Fruit fly (Drosophila melanogaster) whole organism, embryonic: ENCODE results near the gene Snmp2.

ENCODE experiments used
- Antp ChIP-seq: fragments of 200-800 bp; sonication (Bioruptor generic); optimal IDR thresholded peaks from 3 replicates; lab custom pipeline; 2016; ENCODE audit warnings: missing biosample characterization, missing genetic modification characterization
- Atf6 ChIP-seq: fragments of 200-800 bp; sonication (Bioruptor generic); IDR thresholded peaks from 2 replicates; pipeline ENCODE4 v1.3.6; 2022; ENCODE audit warnings: missing biosample characterization, missing genetic modification characterization
- B-H2 ChIP-seq: fragments of 200-800 bp; sonication (Bioruptor generic); optimal IDR thresholded peaks from 2 replicates; lab custom pipeline; 2018; ENCODE audit warnings: missing biosample characterization, mild to moderate bottlenecking, missing genetic modification characterization
- C15 ChIP-seq: fragments of 200-800 bp; sonication (Bioruptor generic); IDR thresholded peaks from 3 replicates; pipeline ENCODE4 v1.3.6; 2022; ENCODE audit warnings: missing biosample characterization, missing genetic modification characterization
- CG10147 ChIP-seq: fragments of 200-800 bp; sonication (Bioruptor generic); optimal IDR thresholded peaks from 2 replicates; lab custom pipeline; 2019; ENCODE audit warnings: missing biosample characterization, mild to moderate bottlenecking, missing genetic modification characterization, moderate library complexity
- CG10979 ChIP-seq: fragments of 200-800 bp; sonication (Bioruptor generic); optimal IDR thresholded peaks from 2 replicates; lab custom pipeline; 2018; ENCODE audit warnings: missing biosample characterization, mild to moderate bottlenecking, missing genetic modification characterization, moderate library complexity
- CG11456 ChIP-seq: fragments of 200-800 bp; sonication (Bioruptor generic); IDR thresholded peaks from 3 replicates; pipeline ENCODE4 v1.3.6; 2022; ENCODE audit warnings: missing biosample characterization, missing genetic modification characterization
- CG12155 ChIP-seq: fragments of 200-800 bp; sonication (Bioruptor generic); optimal IDR thresholded peaks from 3 replicates; lab custom pipeline; 2016; ENCODE audit warnings: missing biosample characterization, missing genetic modification characterization
- CG12659 ChIP-seq: fragments of 200-800 bp; sonication (Bioruptor generic); optimal IDR thresholded peaks from 3 replicates; lab custom pipeline; 2017; ENCODE audit warnings: mild to moderate bottlenecking, missing biosample characterization, missing genetic modification reagents, missing genetic modification characterization
- CG12769 ChIP-seq: fragments of 200-800 bp; sonication (Bioruptor generic); optimal IDR thresholded peaks from 2 replicates; lab custom pipeline; 2019; ENCODE audit warnings: missing biosample characterization, mild to moderate bottlenecking, missing genetic modification characterization, moderate library complexity
- CG3065 ChIP-seq: fragments of 200-800 bp; sonication (Bioruptor generic); optimal IDR thresholded peaks from 2 replicates; lab custom pipeline; 2016; ENCODE audit warnings: missing biosample characterization, missing genetic modification characterization
- CG31388 ChIP-seq: fragments of 200-800 bp; sonication (Bioruptor generic); optimal IDR thresholded peaks from 2 replicates; lab custom pipeline; 2016; ENCODE audit warnings: missing biosample characterization, missing genetic modification characterization
- CG3163 ChIP-seq: fragments of 200-800 bp; sonication (Bioruptor generic); optimal IDR thresholded peaks from 3 replicates; lab custom pipeline; 2016; ENCODE audit warnings: missing biosample characterization, missing genetic modification characterization
- CG33557 ChIP-seq: fragments of 200-800 bp; sonication (Bioruptor generic); optimal IDR thresholded peaks from 2 replicates; lab custom pipeline; 2019; ENCODE audit warnings: missing biosample characterization, mild to moderate bottlenecking, missing genetic modification characterization, moderate library complexity
- CG4282 ChIP-seq: fragments of 200-800 bp; sonication (Bioruptor generic); optimal IDR thresholded peaks from 2 replicates; lab custom pipeline; 2016; ENCODE audit warnings: missing biosample characterization, missing genetic modification characterization
- CG4730 ChIP-seq: fragments of 200-800 bp; sonication (Bioruptor generic); IDR thresholded peaks from 2 replicates; pipeline ENCODE4 v1.3.6; 2022; ENCODE audit warnings: missing biosample characterization, missing genetic modification characterization
- CG6813 ChIP-seq: fragments of 200-800 bp; sonication (Bioruptor generic); optimal IDR thresholded peaks from 2 replicates; lab custom pipeline; 2017; ENCODE audit warnings: missing biosample characterization, missing genetic modification characterization, mild to moderate bottlenecking, moderate library complexity, missing genetic modification reagents
- CG8924 ChIP-seq: fragments of 200-800 bp; optimal IDR thresholded peaks from 3 replicates; lab custom pipeline; 2019; ENCODE audit warnings: missing biosample characterization, mild to moderate bottlenecking, missing genetic modification characterization, moderate library complexity
- ERR ChIP-seq: fragments of 200-800 bp; sonication (Bioruptor generic); optimal IDR thresholded peaks from 2 replicates; lab custom pipeline; 2016; ENCODE audit warnings: missing biosample characterization, missing genetic modification characterization
- Elba2 ChIP-seq: fragments of 200-800 bp; sonication (Bioruptor generic); optimal IDR thresholded peaks from 3 replicates; lab custom pipeline; 2016; ENCODE audit warnings: missing biosample characterization, missing genetic modification characterization
- Ets65A ChIP-seq: fragments of 200-800 bp; sonication (Bioruptor generic); peaks from one replicate; lab custom pipeline; 2016; ENCODE audit warnings: missing biosample characterization, missing genetic modification characterization
- Gug ChIP-seq: fragments of 200-800 bp; sonication (Bioruptor generic); IDR thresholded peaks from 4 replicates; pipeline ENCODE4 v1.3.6; 2022; ENCODE audit warnings: missing biosample characterization, missing genetic modification characterization
- H2.0 ChIP-seq: fragments of 200-800 bp; sonication (Bioruptor generic); IDR thresholded peaks from 2 replicates; pipeline ENCODE4 v1.3.6; 2022; ENCODE audit warnings: missing biosample characterization, missing genetic modification characterization
- Hr51 ChIP-seq, 2 experiments: fragments of 200-800 bp; sonication (Bioruptor generic); optimal IDR thresholded peaks; 2 replicates in 1 of 2; 3 replicates in 1 of 2; lab custom pipeline; 2016 to 2018; ENCODE audit warnings: missing biosample characterization in 2 of 2, missing genetic modification characterization in 2 of 2, mild to moderate bottlenecking in 1 of 2, moderate library complexity in 1 of 2
- Meics ChIP-seq: fragments of 200-800 bp; sonication (Bioruptor generic); optimal IDR thresholded peaks from 2 replicates; lab custom pipeline; 2017; ENCODE audit warnings: missing biosample characterization, mild to moderate bottlenecking, missing genetic modification characterization
- NC2β ChIP-seq: fragments of 200-800 bp; sonication (Bioruptor generic); optimal IDR thresholded peaks from 2 replicates; lab custom pipeline; 2016; ENCODE audit warnings: missing biosample characterization, missing genetic modification characterization
- Nf-YA ChIP-seq: fragments of 200-800 bp; sonication (Bioruptor generic); IDR thresholded peaks from 2 replicates; pipeline ENCODE4 v1.3.6; 2022; ENCODE audit warnings: missing biosample characterization, missing genetic modification characterization
- Sox102F ChIP-seq: fragments of 200-800 bp; sonication (Bioruptor generic); optimal IDR thresholded peaks from 2 replicates; lab custom pipeline; 2018; ENCODE audit warnings: missing biosample characterization, mild to moderate bottlenecking, missing genetic modification characterization, moderate library complexity
- ab ChIP-seq: fragments of 200-800 bp; sonication (Bioruptor generic); optimal IDR thresholded peaks from 2 replicates; lab custom pipeline; 2016; ENCODE audit warnings: missing biosample characterization, missing genetic modification characterization
- ara ChIP-seq: fragments of 200-800 bp; sonication (Bioruptor generic); IDR thresholded peaks from 2 replicates; pipeline ENCODE4 v1.3.6; 2022; ENCODE audit warnings: missing biosample characterization, missing genetic modification characterization
- bab2 ChIP-seq: fragments of 200-800 bp; sonication (Bioruptor generic); optimal IDR thresholded peaks from 2 replicates; lab custom pipeline; 2016; ENCODE audit warnings: missing biosample characterization, missing genetic modification characterization
- bbx ChIP-seq: fragments of 200-800 bp; sonication (Bioruptor generic); IDR thresholded peaks from 2 replicates; pipeline ENCODE4 v1.3.6; 2022; ENCODE audit warnings: missing biosample characterization, missing genetic modification characterization; ENCODE audit not compliant: partially characterized antibody
- bcd ChIP-seq: fragments of 200-800 bp; sonication (Bioruptor generic); optimal IDR thresholded peaks from 2 replicates; lab custom pipeline; 2017; ENCODE audit warnings: missing biosample characterization, mild to moderate bottlenecking, missing genetic modification characterization
- fru ChIP-seq: fragments of >200 bp; optimal IDR thresholded peaks from 2 replicates; lab custom pipeline; 2017
- ftz-f1 ChIP-seq: fragments of 200-800 bp; sonication (Bioruptor generic); optimal IDR thresholded peaks from 2 replicates; lab custom pipeline; 2016; ENCODE audit warnings: missing biosample characterization, missing genetic modification characterization
- gem ChIP-seq: fragments of 200-800 bp; sonication (Bioruptor generic); optimal IDR thresholded peaks from 2 replicates; lab custom pipeline; 2019; ENCODE audit warnings: missing biosample characterization, mild to moderate bottlenecking, missing genetic modification characterization, moderate library complexity
- grn ChIP-seq: fragments of 200-800 bp; sonication (Bioruptor generic); optimal IDR thresholded peaks from 3 replicates; lab custom pipeline; 2017; ENCODE audit warnings: missing biosample characterization, missing genetic modification characterization
- gsb ChIP-seq: fragments of 200-800 bp; sonication (Bioruptor generic); IDR thresholded peaks from 2 replicates; pipeline ENCODE4 v1.3.6; 2022; ENCODE audit warnings: missing biosample characterization, missing genetic modification characterization
- gsb-n ChIP-seq: fragments of 200-800 bp; sonication (Bioruptor generic); optimal IDR thresholded peaks from 3 replicates; lab custom pipeline; 2018; ENCODE audit warnings: missing biosample characterization, mild to moderate bottlenecking, missing genetic modification characterization
- hb ChIP-seq: fragments of 200-800 bp; sonication (Bioruptor generic); IDR thresholded peaks from 3 replicates; pipeline ENCODE4 v1.3.6; 2022; ENCODE audit warnings: missing biosample characterization, missing genetic modification characterization; ENCODE audit not compliant: partially characterized antibody
- hkb ChIP-seq, 2 experiments: fragments of 200-800 bp in 1 of 2; fragments of >200 bp in 1 of 2; sonication (Bioruptor generic) in 1 of 2; IDR thresholded peaks in 1 of 2; optimal IDR thresholded peaks in 1 of 2; 2 replicates each; pipeline versions ENCODE4 v1.3.6 to Lab custom; 2017 to 2022; ENCODE audit warnings: missing biosample characterization in 1 of 2, missing genetic modification characterization in 1 of 2
- jigr1 ChIP-seq: fragments of 200-800 bp; sonication (Bioruptor generic); IDR thresholded peaks from 3 replicates; pipeline ENCODE4 v1.3.6; 2022; ENCODE audit warnings: missing biosample characterization, missing genetic modification characterization
- lola ChIP-seq, 3 experiments: fragments of >200 bp in 2 of 3; fragments of 200-800 bp in 1 of 3; sonication (Bioruptor generic) in 1 of 3; optimal IDR thresholded peaks; 2 replicates each; lab custom pipeline; 2017 to 2019; ENCODE audit warnings: missing biosample characterization in 3 of 3, missing genetic modification characterization in 3 of 3, mild to moderate bottlenecking in 1 of 3, moderate library complexity in 1 of 3
- onecut ChIP-seq: fragments of 200-800 bp; sonication (Bioruptor generic); IDR thresholded peaks from 2 replicates; pipeline ENCODE4 v1.3.6; 2022; ENCODE audit warnings: missing biosample characterization, missing genetic modification characterization
- pan ChIP-seq, 4 experiments: fragments of >200 bp in 3 of 4; fragments of 200-800 bp in 1 of 4; sonication (Bioruptor generic) in 1 of 4; optimal IDR thresholded peaks in 3 of 4; IDR thresholded peaks in 1 of 4; 2 replicates each; pipeline versions ENCODE4 v1.3.6 to Lab custom; 2017 to 2022; ENCODE audit warnings: missing biosample characterization in 2 of 4, missing genetic modification characterization in 2 of 4, mixed read lengths in 1 of 4
- sd ChIP-seq: fragments of 200-800 bp; sonication (Bioruptor generic); optimal IDR thresholded peaks from 3 replicates; lab custom pipeline; 2018; ENCODE audit warnings: missing biosample characterization, mild to moderate bottlenecking, missing genetic modification characterization, moderate library complexity
- so ChIP-seq: fragments of 200-800 bp; sonication (Bioruptor generic); IDR thresholded peaks from 3 replicates; pipeline ENCODE4 v1.3.6; 2022; ENCODE audit warnings: missing biosample characterization, missing genetic modification characterization
- wor ChIP-seq: fragments of 200-800 bp; sonication (Bioruptor generic); IDR thresholded peaks from 2 replicates; pipeline ENCODE4 v1.3.6; 2022; ENCODE audit warnings: missing biosample characterization, missing genetic modification characterization

The Snmp2 gene

dm6 chr3L:7718561-7719417, 24.1 kb downstream of the Snmp2 start, which contains the start of gene Mcad (continued):
- TF ChIP-seq pan (optimal IDR thresholded peaks at IDR 0.05; lab: Kevin White, UChicago) = no peak
- peak in 1 of 2 experiments; percentile 81 for TF ChIP-seq pan (GFP tag; optimal IDR thresholded peaks at IDR 0.05 in 1 of 2, IDR thresholded peaks at IDR 0.05 in 1 of 2)
- TF ChIP-seq CG33557 (GFP tag; lab: Kevin White, UChicago) = no peak
- peak; percentile 87 for TF ChIP-seq Nf-YA (GFP tag; lab: Robert Waterston, UW)
- no peak for TF ChIP-seq ftz-f1 (GFP tag; lab: Kevin White, UChicago)
- peak; percentile 21 for TF ChIP-seq Antp
- peak; percentile 38 for TF ChIP-seq ERR (GFP tag; lab: Kevin White, UChicago)
- TF ChIP-seq CG31388 (GFP tag; lab: Kevin White, UChicago) = peak; percentile 91
- peak; percentile 89 for TF ChIP-seq wor (GFP tag; lab: Robert Waterston, UW)
- TF ChIP-seq C15 (GFP tag; lab: Robert Waterston, UW) = peak; percentile 48; the same call in 1 of the 3 replicates
- TF ChIP-seq bbx (GFP tag; lab: Robert Waterston, UW) = no peak
- TF ChIP-seq jigr1 (GFP tag; lab: Robert Waterston, UW) = peak; percentile 63; the same call in 2 of the 3 replicates
- no peak for TF ChIP-seq CG3163 (GFP tag; lab: Kevin White, UChicago)
- TF ChIP-seq fru (lab: Kevin White, UChicago) = no peak
- TF ChIP-seq B-H2 (GFP tag; lab: Kevin White, UChicago) = peak; percentile 17
- peak; percentile 36 for TF ChIP-seq ab (GFP tag; lab: Kevin White, UChicago)
- peak; percentile 95 for TF ChIP-seq CG10979
- TF ChIP-seq CG12155 (GFP tag; lab: Kevin White, UChicago) = peak; percentile 77
- peak; percentile 89 for TF ChIP-seq CG11456 (GFP tag; lab: Robert Waterston, UW)
- no peak for TF ChIP-seq hkb (optimal IDR thresholded peaks at IDR 0.05; lab: Kevin White, UChicago)
- peak; percentile 94 for TF ChIP-seq hkb (GFP tag; IDR thresholded peaks at IDR 0.05; lab: Robert Waterston, UW)
- TF ChIP-seq gem (tag; lab: Kevin White, UChicago) = peak; percentile 92
- peak; percentile 90 for TF ChIP-seq Atf6 (GFP tag; lab: Robert Waterston, UW)
- peak; percentile 90 for TF ChIP-seq gsb
- peak; percentile 37 for TF ChIP-seq gsb-n (tag; lab: Kevin White, UChicago)
- no peak for TF ChIP-seq Elba2 (GFP tag; lab: Kevin White, UChicago)
- no peak for TF ChIP-seq CG4282 (GFP tag; lab: Kevin White, UChicago)
- peak; percentile 16 for TF ChIP-seq CG3065 (GFP tag; lab: Kevin White, UChicago)
- TF ChIP-seq bcd (GFP tag; lab: Kevin White, UChicago) = peak; percentile 93
- TF ChIP-seq H2.0 (GFP tag; lab: Robert Waterston, UW) = peak; percentile 89
- TF ChIP-seq CG12659 (GFP tag; lab: Kevin White, UChicago) = peak; percentile 90
- TF ChIP-seq so (GFP tag; lab: Robert Waterston, UW) = peak; percentile 90; the same call in 2 of the 3 replicates
- peak in 1 of 3 experiments; percentile 57 for TF ChIP-seq lola (GFP tag; optimal IDR thresholded peaks at IDR 0.05; lab: Kevin White, UChicago)
- peak; percentile 97 for TF ChIP-seq Meics
- peak; percentile 88 for TF ChIP-seq Sox102F
- TF ChIP-seq onecut (GFP tag; lab: Robert Waterston, UW) = peak; percentile 84
- TF ChIP-seq CG6813 (GFP tag; lab: Kevin White, UChicago) = peak; percentile 80
- peak; percentile 75 for TF ChIP-seq CG12769 (tag; lab: Kevin White, UChicago)
- peak; percentile 90 for TF ChIP-seq CG8924
- no peak for TF ChIP-seq hb
- peak; percentile 8 to 94 for TF ChIP-seq Hr51 (GFP tag; optimal IDR thresholded peaks at IDR 0.05; lab: Kevin White, UChicago)
- peak; percentile 97 for TF ChIP-seq CG10147 (GFP tag; lab: Kevin White, UChicago)
- peak; percentile 82 for TF ChIP-seq bab2 (GFP tag; lab: Kevin White, UChicago)
- peak; percentile 94 for TF ChIP-seq Ets65A (GFP tag; lab: Kevin White, UChicago)
- TF ChIP-seq sd (tag; lab: Kevin White, UChicago) = peak; percentile 57
- peak; percentile 82 for TF ChIP-seq CG4730 (GFP tag; lab: Robert Waterston, UW)
- TF ChIP-seq grn = no peak
- TF ChIP-seq NC2β = no peak
- peak; percentile 57 for TF ChIP-seq ara
- TF ChIP-seq Gug (GFP tag; lab: Robert Waterston, UW) = peak; percentile 90
